Fruit fly (Drosophila melanogaster) whole organism, embryonic: ENCODE measurements around the gene CG14507.

Experiments
- Asciz ChIP-seq: fragments of 200-800 bp; sonication (Bioruptor generic); optimal IDR thresholded peaks from 2 replicates; lab custom pipeline; 2017; ENCODE audit warnings: missing biosample characterization, mild to moderate bottlenecking, missing genetic modification characterization, missing genetic modification reagents
- Bdp1 ChIP-seq: fragments of 200-800 bp; sonication (Bioruptor generic); optimal IDR thresholded peaks from 3 replicates; lab custom pipeline; 2016; ENCODE audit warnings: missing biosample characterization, missing genetic modification characterization
- CG10147 ChIP-seq: fragments of 200-800 bp; sonication (Bioruptor generic); optimal IDR thresholded peaks from 2 replicates; lab custom pipeline; 2019; ENCODE audit warnings: missing biosample characterization, mild to moderate bottlenecking, missing genetic modification characterization, moderate library complexity
- CG10366 ChIP-seq: fragments of 200-800 bp; sonication (Bioruptor generic); IDR thresholded peaks from 2 replicates; pipeline ENCODE4 v1.3.6; 2022; ENCODE audit warnings: missing biosample characterization, missing genetic modification characterization
- CG10979 ChIP-seq: fragments of 200-800 bp; sonication (Bioruptor generic); optimal IDR thresholded peaks from 2 replicates; lab custom pipeline; 2018; ENCODE audit warnings: missing biosample characterization, mild to moderate bottlenecking, missing genetic modification characterization, moderate library complexity
- CG11696 ChIP-seq: fragments of 200-800 bp; sonication (Bioruptor generic); IDR thresholded peaks from 2 replicates; pipeline ENCODE4 v1.3.6; 2022; ENCODE audit warnings: missing biosample characterization, missing genetic modification characterization
- CG12104 ChIP-seq: fragments of 200-800 bp; sonication (Bioruptor generic); optimal IDR thresholded peaks from 3 replicates; lab custom pipeline; 2016; ENCODE audit warnings: missing biosample characterization, missing genetic modification characterization
- CG12299 ChIP-seq: fragments of 200-800 bp; sonication (Bioruptor generic); optimal IDR thresholded peaks from 2 replicates; lab custom pipeline; 2018; ENCODE audit warnings: missing biosample characterization, mild to moderate bottlenecking, missing genetic modification characterization
- CG14014 ChIP-seq: fragments of 200-800 bp; sonication (Bioruptor generic); IDR thresholded peaks from 2 replicates; pipeline ENCODE4 v1.3.6; 2022; ENCODE audit warnings: missing biosample characterization, missing genetic modification characterization
- CG16813 ChIP-seq: fragments of 200-800 bp; sonication (Bioruptor generic); IDR thresholded peaks from 3 replicates; pipeline ENCODE4 v1.3.6; 2022; ENCODE audit warnings: missing biosample characterization, missing genetic modification characterization; ENCODE audit not compliant: partially characterized antibody
- CG18764 ChIP-seq: fragments of 200-800 bp; sonication (Bioruptor generic); optimal IDR thresholded peaks from 3 replicates; lab custom pipeline; 2016; ENCODE audit warnings: missing biosample characterization, missing genetic modification characterization
- CG2120 ChIP-seq: fragments of 200-800 bp; sonication (Bioruptor generic); optimal IDR thresholded peaks from 3 replicates; lab custom pipeline; 2016; ENCODE audit warnings: missing biosample characterization, missing genetic modification characterization
- CG2875 ChIP-seq: fragments of 200-800 bp; sonication (Bioruptor generic); optimal IDR thresholded peaks from 2 replicates; lab custom pipeline; 2017; ENCODE audit warnings: missing biosample characterization, mild to moderate bottlenecking, missing genetic modification characterization, missing genetic modification reagents
- CG32767 ChIP-seq: fragments of 200-800 bp; sonication (Bioruptor generic); IDR thresholded peaks from 2 replicates; pipeline ENCODE4 v1.3.6; 2022; ENCODE audit warnings: missing biosample characterization, missing genetic modification characterization
- CG3407 ChIP-seq: fragments of 200-800 bp; sonication (Bioruptor generic); optimal IDR thresholded peaks from 2 replicates; lab custom pipeline; 2018; ENCODE audit warnings: missing biosample characterization, mild to moderate bottlenecking, missing genetic modification characterization
- CG34422 ChIP-seq: fragments of 200-800 bp; sonication (Bioruptor generic); IDR thresholded peaks from 3 replicates; pipeline ENCODE4 v1.3.6; 2022; ENCODE audit warnings: missing biosample characterization, missing genetic modification characterization
- CG42726 ChIP-seq: fragments of 200-800 bp; sonication (Bioruptor generic); IDR thresholded peaks from 2 replicates; pipeline ENCODE4 v1.3.6; 2022; ENCODE audit warnings: missing biosample characterization, missing genetic modification characterization; ENCODE audit not compliant: partially characterized antibody
- CG4282 ChIP-seq: fragments of 200-800 bp; sonication (Bioruptor generic); optimal IDR thresholded peaks from 2 replicates; lab custom pipeline; 2016; ENCODE audit warnings: missing biosample characterization, missing genetic modification characterization
- CG4820 ChIP-seq: fragments of 200-800 bp; sonication (Bioruptor generic); optimal IDR thresholded peaks from 3 replicates; lab custom pipeline; 2016; ENCODE audit warnings: missing biosample characterization, missing genetic modification characterization
- CG6683 ChIP-seq: fragments of 200-800 bp; sonication (Bioruptor generic); optimal IDR thresholded peaks from 2 replicates; lab custom pipeline; 2017; ENCODE audit warnings: missing biosample characterization, mild to moderate bottlenecking, missing genetic modification characterization, missing genetic modification reagents
- CG8290 ChIP-seq, 3 experiments: fragments of 200-800 bp; sonication (Bioruptor generic); optimal IDR thresholded peaks; 2 replicates each; lab custom pipeline; 2016 to 2019; ENCODE audit warnings: missing biosample characterization in 3 of 3, missing genetic modification characterization in 3 of 3, mild to moderate bottlenecking in 2 of 3, moderate library complexity in 1 of 3
- CG9797 ChIP-seq: fragments of 200-800 bp; sonication (Bioruptor generic); optimal IDR thresholded peaks from 3 replicates; lab custom pipeline; 2018; ENCODE audit warnings: missing biosample characterization, mild to moderate bottlenecking, missing genetic modification characterization
- Camta ChIP-seq: fragments of 200-800 bp; sonication (Bioruptor generic); optimal IDR thresholded peaks from 2 replicates; lab custom pipeline; 2016; ENCODE audit warnings: missing biosample characterization, missing genetic modification characterization
- D19B ChIP-seq: fragments of 200-800 bp; sonication (Bioruptor generic); optimal IDR thresholded peaks from 2 replicates; lab custom pipeline; 2017; ENCODE audit warnings: missing biosample characterization, mild to moderate bottlenecking, missing genetic modification characterization
- Hr51 ChIP-seq, 2 experiments: fragments of 200-800 bp; sonication (Bioruptor generic); optimal IDR thresholded peaks; 2 replicates in 1 of 2; 3 replicates in 1 of 2; lab custom pipeline; 2016 to 2018; ENCODE audit warnings: missing biosample characterization in 2 of 2, missing genetic modification characterization in 2 of 2, mild to moderate bottlenecking in 1 of 2, moderate library complexity in 1 of 2
- Meics ChIP-seq: fragments of 200-800 bp; sonication (Bioruptor generic); optimal IDR thresholded peaks from 2 replicates; lab custom pipeline; 2017; ENCODE audit warnings: missing biosample characterization, mild to moderate bottlenecking, missing genetic modification characterization
- NFAT ChIP-seq: fragments of 200-800 bp; sonication (Bioruptor generic); IDR thresholded peaks from 2 replicates; pipeline ENCODE4 v1.3.6; 2022; ENCODE audit warnings: missing biosample characterization, missing genetic modification characterization
- Oli ChIP-seq: fragments of 200-800 bp; sonication (Bioruptor generic); optimal IDR thresholded peaks from 2 replicates; lab custom pipeline; 2018; ENCODE audit warnings: missing biosample characterization, mild to moderate bottlenecking, missing genetic modification characterization, moderate library complexity
- PHDP ChIP-seq: fragments of 200-800 bp; sonication (Bioruptor generic); optimal IDR thresholded peaks from 3 replicates; lab custom pipeline; 2018; ENCODE audit warnings: missing biosample characterization, mild to moderate bottlenecking, missing genetic modification characterization, moderate library complexity
- Rfx ChIP-seq: fragments of 200-800 bp; sonication (Bioruptor generic); IDR thresholded peaks from 2 replicates; pipeline ENCODE4 v1.3.6; 2022; ENCODE audit warnings: missing biosample characterization, missing genetic modification characterization
- Six4 ChIP-seq: fragments of 200-800 bp; sonication (Bioruptor generic); optimal IDR thresholded peaks from 2 replicates; lab custom pipeline; 2016; ENCODE audit warnings: missing biosample characterization, missing genetic modification characterization
- Tbp ChIP-seq: fragments of >200 bp; optimal IDR thresholded peaks from 2 replicates; lab custom pipeline; 2018; ENCODE audit warnings: missing biosample characterization, missing genetic modification characterization
- Xbp1 ChIP-seq: fragments of 200-800 bp; sonication (Bioruptor generic); optimal IDR thresholded peaks from 3 replicates; lab custom pipeline; 2016; ENCODE audit warnings: missing biosample characterization, mild to moderate bottlenecking, missing genetic modification characterization
- cato ChIP-seq: fragments of 200-800 bp; sonication (Bioruptor generic); optimal IDR thresholded peaks from 2 replicates; lab custom pipeline; 2016; ENCODE audit warnings: missing biosample characterization, missing genetic modification characterization, borderline replicate concordance
- chinmo ChIP-seq: fragments of 200-800 bp; sonication (Bioruptor generic); IDR thresholded peaks from 4 replicates; pipeline ENCODE4 v1.3.6; 2022; ENCODE audit warnings: missing biosample characterization, missing genetic modification characterization; ENCODE audit not compliant: partially characterized antibody
- chm ChIP-seq: fragments of 200-800 bp; sonication (Bioruptor generic); IDR thresholded peaks from 2 replicates; pipeline ENCODE4 v1.3.6; 2022; ENCODE audit warnings: missing biosample characterization, missing genetic modification characterization
- cwo ChIP-seq: fragments of 200-800 bp; sonication (Bioruptor generic); optimal IDR thresholded peaks from 3 replicates; lab custom pipeline; 2017; ENCODE audit warnings: missing biosample characterization, missing genetic modification characterization, mild to moderate bottlenecking, moderate library complexity, missing genetic modification reagents
- ewg ChIP-seq: fragments of 200-800 bp; sonication (Bioruptor generic); optimal IDR thresholded peaks from 3 replicates; lab custom pipeline; 2017; ENCODE audit warnings: mild to moderate bottlenecking, missing biosample characterization, missing genetic modification reagents, missing genetic modification characterization
- fd64A ChIP-seq: fragments of 200-800 bp; sonication (Bioruptor generic); optimal IDR thresholded peaks from 3 replicates; lab custom pipeline; 2018; ENCODE audit warnings: missing biosample characterization, mild to moderate bottlenecking, missing genetic modification characterization
- h ChIP-seq: fragments of >200 bp; optimal IDR thresholded peaks from 2 replicates; lab custom pipeline; 2017
- jumu ChIP-seq: fragments of 200-800 bp; sonication (Bioruptor generic); optimal IDR thresholded peaks from 3 replicates; lab custom pipeline; 2016; ENCODE audit warnings: missing biosample characterization, missing genetic modification characterization
- lmd ChIP-seq: fragments of 200-800 bp; sonication (Bioruptor generic); IDR thresholded peaks from 2 replicates; pipeline ENCODE4 v1.3.6; 2022; ENCODE audit warnings: missing biosample characterization, missing genetic modification characterization
- lov ChIP-seq, 2 experiments: fragments of 200-800 bp in 1 of 2; fragments of >200 bp in 1 of 2; sonication (Bioruptor generic) in 1 of 2; IDR thresholded peaks in 1 of 2; optimal IDR thresholded peaks in 1 of 2; 2 replicates in 1 of 2; 3 replicates in 1 of 2; pipeline versions ENCODE4 v1.3.6 to Lab custom; 2017 to 2022; ENCODE audit warnings: missing biosample characterization in 1 of 2, missing genetic modification characterization in 1 of 2
- mirr ChIP-seq: fragments of 200-800 bp; sonication (Bioruptor generic); optimal IDR thresholded peaks from 3 replicates; lab custom pipeline; 2018; ENCODE audit warnings: missing biosample characterization, mild to moderate bottlenecking, missing genetic modification characterization
- pum ChIP-seq: fragments of 200-800 bp; sonication (Bioruptor generic); optimal IDR thresholded peaks from 2 replicates; lab custom pipeline; 2016; ENCODE audit warnings: missing biosample characterization, missing genetic modification characterization
- scrt ChIP-seq: fragments of 200-800 bp; sonication (Bioruptor generic); optimal IDR thresholded peaks from 2 replicates; lab custom pipeline; 2018; ENCODE audit warnings: missing biosample characterization, mild to moderate bottlenecking, missing genetic modification characterization, moderate library complexity
- sd ChIP-seq: fragments of 200-800 bp; sonication (Bioruptor generic); optimal IDR thresholded peaks from 3 replicates; lab custom pipeline; 2018; ENCODE audit warnings: missing biosample characterization, mild to moderate bottlenecking, missing genetic modification characterization, moderate library complexity
- tna ChIP-seq: fragments of 200-800 bp; sonication (Bioruptor generic); IDR thresholded peaks from 2 replicates; pipeline ENCODE4 v1.3.6; 2022; ENCODE audit warnings: missing biosample characterization, missing genetic modification characterization; ENCODE audit not compliant: partially characterized antibody
- ttk ChIP-seq: fragments of 200-800 bp; sonication (Bioruptor generic); IDR thresholded peaks from 2 replicates; pipeline ENCODE4 v2.1.2; 2022; ENCODE audit warnings: missing biosample characterization, missing genetic modification characterization

The CG14507 gene

DNA sequence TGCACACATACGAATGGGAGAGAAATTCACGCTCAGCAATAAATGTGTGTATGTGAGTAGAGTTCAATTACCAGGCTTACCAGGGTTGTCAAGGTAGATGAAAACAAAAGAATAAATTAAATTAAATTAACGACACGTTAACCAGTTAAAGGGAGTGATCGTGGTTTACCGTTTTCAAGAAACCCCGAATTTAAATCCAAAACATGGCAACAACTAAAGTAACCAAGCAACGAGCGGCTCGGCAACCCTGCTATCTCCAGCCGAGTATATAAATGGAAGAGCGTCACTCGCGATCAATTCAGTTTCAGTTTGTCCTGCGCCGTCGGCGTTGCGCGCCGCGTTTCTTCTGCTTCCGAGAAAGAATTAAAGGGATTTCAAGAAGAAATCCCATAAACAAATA is 13.3 kb downstream of the CG14507 start (continued):
- peak; percentile 99 for TF ChIP-seq ttk (GFP tag; lab: Robert Waterston, UW)
- peak; percentile 45; the same call in 1 of the 2 replicates for TF ChIP-seq tna (GFP tag; lab: Robert Waterston, UW)
- TF ChIP-seq Tbp (GFP tag; lab: Kevin White, UChicago) = peak; percentile 98
- TF ChIP-seq chm (GFP tag; lab: Robert Waterston, UW) = peak; percentile 100
- peak; percentile 100 for TF ChIP-seq Rfx (GFP tag; lab: Robert Waterston, UW)
- peak; percentile 99 for TF ChIP-seq CG12299 (tag; lab: Kevin White, UChicago)
- TF ChIP-seq sd (tag; lab: Kevin White, UChicago) = peak; percentile 94
- peak; percentile 98 for TF ChIP-seq cwo (GFP tag; lab: Kevin White, UChicago)
- TF ChIP-seq CG2875 (GFP tag; lab: Kevin White, UChicago) = peak; percentile 99
- TF ChIP-seq CG9797 (GFP tag; lab: Kevin White, UChicago) = peak; percentile 74
- peak; percentile 98 for TF ChIP-seq jumu (GFP tag; lab: Kevin White, UChicago)
- peak; percentile 97 for TF ChIP-seq ewg (GFP tag; lab: Kevin White, UChicago)
- TF ChIP-seq CG18764 (GFP tag; lab: Kevin White, UChicago) = peak; percentile 98
- TF ChIP-seq NFAT (GFP tag; lab: Robert Waterston, UW) = peak; percentile 99
- peak; percentile 99 for TF ChIP-seq CG4820
- TF ChIP-seq Bdp1 (GFP tag; lab: Kevin White, UChicago) = peak; percentile 95
- peak; percentile 99 for TF ChIP-seq Xbp1 (GFP tag; lab: Kevin White, UChicago)
- peak; percentile 99 for TF ChIP-seq CG32767 (GFP tag; lab: Robert Waterston, UW)
- TF ChIP-seq CG10147 (GFP tag; lab: Kevin White, UChicago) = peak; percentile 98
- peak; percentile 99 for TF ChIP-seq Hr51 (GFP tag; optimal IDR thresholded peaks at IDR 0.05; lab: Kevin White, UChicago)
- peak; percentile 99 for TF ChIP-seq Six4 (GFP tag; lab: Kevin White, UChicago)
- TF ChIP-seq Camta (GFP tag; lab: Kevin White, UChicago) = peak; percentile 99
- peak; percentile 99 for TF ChIP-seq CG34422 (GFP tag; lab: Robert Waterston, UW)
- peak; percentile 27; the same call in 1 of the 2 replicates for TF ChIP-seq CG42726
- peak; percentile 98 for TF ChIP-seq cato
- TF ChIP-seq CG6683 (GFP tag; lab: Kevin White, UChicago) = peak; percentile 98
- TF ChIP-seq CG8290 (GFP tag; optimal IDR thresholded peaks at IDR 0.05; lab: Kevin White, UChicago) = peak; percentile 99
- peak; percentile 97 to 99 for TF ChIP-seq CG8290 (tag; optimal IDR thresholded peaks at IDR 0.05; lab: Kevin White, UChicago)
- TF ChIP-seq CG2120 (GFP tag; lab: Kevin White, UChicago) = peak; percentile 99
- TF ChIP-seq pum (GFP tag; lab: Kevin White, UChicago) = peak; percentile 99
- no peak for TF ChIP-seq h
- TF ChIP-seq D19B (GFP tag; lab: Kevin White, UChicago) = peak; percentile 96
- peak; percentile 98 for TF ChIP-seq CG3407
- peak; percentile 98 for TF ChIP-seq scrt (GFP tag; lab: Kevin White, UChicago)
- TF ChIP-seq CG4282 (GFP tag; lab: Kevin White, UChicago) = peak; percentile 98
- peak; percentile 99 for TF ChIP-seq PHDP
- no peak for TF ChIP-seq lov (optimal IDR thresholded peaks at IDR 0.05; lab: Kevin White, UChicago)
- TF ChIP-seq lov (GFP tag; IDR thresholded peaks at IDR 0.05; lab: Robert Waterston, UW) = peak; percentile 100
- TF ChIP-seq Meics (GFP tag; lab: Kevin White, UChicago) = peak; percentile 99
- peak; percentile 99 for TF ChIP-seq Asciz
- peak; percentile 99 for TF ChIP-seq CG12104 (GFP tag; lab: Kevin White, UChicago)
- peak; percentile 100 for TF ChIP-seq CG10979 (tag; lab: Kevin White, UChicago)
- peak; percentile 99 for TF ChIP-seq Oli
- peak; percentile 72; the same call in 2 of the 4 replicates for TF ChIP-seq chinmo (GFP tag; lab: Robert Waterston, UW)
- peak; percentile 98 for TF ChIP-seq mirr (GFP tag; lab: Kevin White, UChicago)
- no peak for TF ChIP-seq CG16813
- TF ChIP-seq CG10366 (GFP tag; lab: Robert Waterston, UW) = peak; percentile 99
- TF ChIP-seq CG11696 (GFP tag; lab: Robert Waterston, UW) = peak; percentile 98
- peak; percentile 99 for TF ChIP-seq lmd (GFP tag; lab: Robert Waterston, UW)
- TF ChIP-seq CG14014 (GFP tag; lab: Robert Waterston, UW) = peak; percentile 99
- peak; percentile 99 for TF ChIP-seq fd64A (GFP tag; lab: Kevin White, UChicago)
